Worm (Caenorhabditis elegans) whole organism, L1 larva: ENCODE results near the gene F54B11.9.

Source experiments
- ama-1 ChIP-seq: fragments of 150-350 bp; optimal IDR thresholded peaks from 2 replicates; lab custom pipeline; 2014
- egl-27 ChIP-seq, 2 experiments: fragments of 150-350 bp in 1 of 2; sonication (generic microtip); optimal IDR thresholded peaks; 3 replicates each; lab custom pipeline; 2017 to 2018; ENCODE audit warnings: missing biosample characterization in 2 of 2, missing genetic modification characterization in 2 of 2, missing genetic modification reagents in 2 of 2
- fkh-10 ChIP-seq: sonication (generic microtip); optimal IDR thresholded peaks from 2 replicates; lab custom pipeline; 2017; ENCODE audit warnings: missing biosample characterization, missing genetic modification reagents, missing genetic modification characterization
- hpl-2 ChIP-seq: fragments of 150-350 bp; optimal IDR thresholded peaks from 2 replicates; lab custom pipeline; 2014; ENCODE audit warnings: missing biosample characterization, missing genetic modification reagents, missing genetic modification characterization
- nhr-11 ChIP-seq: fragments of 150-350 bp; optimal IDR thresholded peaks from 2 replicates; lab custom pipeline; 2014; ENCODE audit warnings: missing biosample characterization, missing genetic modification characterization

ce11 chrX:13653573-13653972 is 48.2 kb downstream of the F54B11.9 start:
- TF ChIP-seq hpl-2 (GFP tag; lab: Kevin White, UChicago) (no peak), ama-1 (lab: Kevin White, UChicago) (no peak), egl-27 (tag; optimal IDR thresholded peaks at IDR 0.05; lab: Kevin White, UChicago) (no peak), fkh-10 (GFP tag; lab: Kevin White, UChicago) (no peak), nhr-11 (tag; lab: Kevin White, UChicago) (no peak)
